Worm (Caenorhabditis elegans) whole organism, mixed stage, embryonic: ENCODE results near the gene T05B4.13.

Source experiments
- M03D4.4 ChIP-seq: sonication (generic microtip); optimal IDR thresholded peaks from 2 replicates; lab custom pipeline; 2017; ENCODE audit warnings: mild to moderate bottlenecking, missing genetic modification characterization, missing compliant biosample characterization
- bed-3 ChIP-seq: fragments of 200-800 bp; sonication (Bioruptor generic); optimal IDR thresholded peaks from 3 replicates; lab custom pipeline; 2018; ENCODE audit warnings: mild to moderate bottlenecking, missing genetic modification characterization, moderate library complexity, missing compliant biosample characterization
- blmp-1 ChIP-seq: fragments of 150-350 bp; optimal IDR thresholded peaks from 2 replicates; lab custom pipeline; 2014; ENCODE audit warnings: missing biosample characterization, missing genetic modification characterization
- ceh-39 ChIP-seq: fragments of 150-350 bp; optimal IDR thresholded peaks from 2 replicates; lab custom pipeline; 2014; ENCODE audit warnings: missing biosample characterization, missing genetic modification characterization
- ceh-43 ChIP-seq: fragments of 200-800 bp; sonication (Bioruptor generic); optimal IDR thresholded peaks from 2 replicates; lab custom pipeline; 2018; ENCODE audit warnings: mild to moderate bottlenecking, missing genetic modification characterization, moderate library complexity, missing compliant biosample characterization
- ceh-83 ChIP-seq: fragments of 200-800 bp; sonication (Bioruptor generic); optimal IDR thresholded peaks from 2 replicates; lab custom pipeline; 2018; ENCODE audit warnings: mild to moderate bottlenecking, missing genetic modification characterization, missing compliant biosample characterization
- ces-1 ChIP-seq: fragments of 150-350 bp; optimal IDR thresholded peaks from 2 replicates; lab custom pipeline; 2014; ENCODE audit warnings: missing biosample characterization, missing genetic modification reagents, missing genetic modification characterization
- cnd-1 ChIP-seq: fragments of 200-800 bp; sonication (Bioruptor generic); optimal IDR thresholded peaks from 2 replicates; lab custom pipeline; 2018; ENCODE audit warnings: mild to moderate bottlenecking, missing genetic modification characterization, missing compliant biosample characterization
- drap-1 ChIP-seq: fragments of 200-800 bp; sonication (Bioruptor generic); optimal IDR thresholded peaks from 3 replicates; lab custom pipeline; 2018; ENCODE audit warnings: mild to moderate bottlenecking, missing genetic modification characterization, missing compliant biosample characterization
- elt-1 ChIP-seq: sonication (generic microtip); optimal IDR thresholded peaks from 2 replicates; lab custom pipeline; 2017; ENCODE audit warnings: missing genetic modification characterization, mild to moderate bottlenecking, missing compliant biosample characterization, antibody characterized with exemption, moderate library complexity, borderline replicate concordance; ENCODE audit not compliant: insufficient read depth
- elt-3 ChIP-seq: fragments of 150-350 bp; optimal IDR thresholded peaks from 2 replicates; lab custom pipeline; 2014; ENCODE audit warnings: missing biosample characterization, missing genetic modification characterization
- flh-1 ChIP-seq: fragments of 200-800 bp; sonication (Bioruptor generic); optimal IDR thresholded peaks from 2 replicates; lab custom pipeline; 2018; ENCODE audit warnings: mild to moderate bottlenecking, missing genetic modification characterization, moderate library complexity, missing compliant biosample characterization
- ham-2 ChIP-seq: fragments of 200-800 bp; sonication (Bioruptor generic); optimal IDR thresholded peaks from 2 replicates; lab custom pipeline; 2018; ENCODE audit warnings: mild to moderate bottlenecking, missing genetic modification characterization, missing compliant biosample characterization
- hlh-1 ChIP-seq: fragments of 150-350 bp; optimal IDR thresholded peaks from 2 replicates; lab custom pipeline; 2014; ENCODE audit warnings: missing biosample characterization, missing genetic modification reagents, missing genetic modification characterization
- lin-13 ChIP-seq: fragments of 150-350 bp; optimal IDR thresholded peaks from 2 replicates; lab custom pipeline; 2014; ENCODE audit warnings: missing biosample characterization, missing genetic modification characterization
- lin-32 ChIP-seq: fragments of 200-800 bp; sonication (Bioruptor generic); optimal IDR thresholded peaks from 2 replicates; lab custom pipeline; 2018; ENCODE audit warnings: mild to moderate bottlenecking, missing genetic modification characterization, missing compliant biosample characterization
- mab-5 ChIP-seq: fragments of 150-350 bp; optimal IDR thresholded peaks from 2 replicates; lab custom pipeline; 2014; ENCODE audit warnings: missing biosample characterization, missing genetic modification characterization
- mep-1 ChIP-seq: fragments of 150-350 bp; optimal IDR thresholded peaks from 2 replicates; lab custom pipeline; 2017; ENCODE audit warnings: missing biosample characterization, missing genetic modification reagents, missing genetic modification characterization, inconsistent platforms
- mls-2 ChIP-seq: sonication (generic microtip); optimal IDR thresholded peaks from 2 replicates; lab custom pipeline; 2016; ENCODE audit warnings: mild to moderate bottlenecking, missing genetic modification characterization, moderate library complexity, missing compliant biosample characterization
- nhr-12 ChIP-seq: fragments of 150-350 bp; optimal IDR thresholded peaks from 2 replicates; lab custom pipeline; 2014; ENCODE audit warnings: missing biosample characterization, missing genetic modification characterization
- nhr-2 ChIP-seq: fragments of 150-350 bp; optimal IDR thresholded peaks from 2 replicates; lab custom pipeline; 2014; ENCODE audit warnings: missing biosample characterization, missing genetic modification characterization
- nhr-28 ChIP-seq: fragments of 150-350 bp; optimal IDR thresholded peaks from 2 replicates; lab custom pipeline; 2014; ENCODE audit warnings: missing biosample characterization, missing genetic modification characterization
- nhr-76 ChIP-seq: sonication (generic microtip); optimal IDR thresholded peaks from 2 replicates; lab custom pipeline; 2017; ENCODE audit warnings: missing biosample characterization, missing genetic modification characterization
- pha-4 ChIP-seq: fragments of 150-350 bp; optimal IDR thresholded peaks from 2 replicates; lab custom pipeline; 2018; ENCODE audit warnings: missing biosample characterization, missing genetic modification reagents, missing genetic modification characterization
- sem-2 ChIP-seq: fragments of 200-800 bp; sonication (Bioruptor generic); optimal IDR thresholded peaks from 2 replicates; lab custom pipeline; 2018; ENCODE audit warnings: mild to moderate bottlenecking, missing genetic modification characterization, missing compliant biosample characterization
- snpc-4 ChIP-seq: fragments of 150-350 bp; optimal IDR thresholded peaks from 2 replicates; lab custom pipeline; 2014; ENCODE audit warnings: missing biosample characterization, missing genetic modification characterization
- sptf-1 ChIP-seq: sonication (generic microtip); optimal IDR thresholded peaks from 2 replicates; lab custom pipeline; 2017; ENCODE audit warnings: mild to moderate bottlenecking, missing genetic modification characterization, moderate library complexity, missing compliant biosample characterization
- tbx-8 ChIP-seq: fragments of 200-800 bp; sonication (Bioruptor generic); optimal IDR thresholded peaks from 2 replicates; lab custom pipeline; 2018; ENCODE audit warnings: mild to moderate bottlenecking, missing genetic modification characterization, moderate library complexity, missing compliant biosample characterization
- unc-120 ChIP-seq: sonication (generic microtip); optimal IDR thresholded peaks from 2 replicates; lab custom pipeline; 2017; ENCODE audit warnings: missing genetic modification characterization, missing compliant biosample characterization; ENCODE audit not compliant: poor library complexity, severe bottlenecking
- unc-62 ChIP-seq: fragments of 150-350 bp; optimal IDR thresholded peaks from 2 replicates; lab custom pipeline; 2014; ENCODE audit warnings: missing biosample characterization, missing genetic modification reagents, missing genetic modification characterization
- zip-8 ChIP-seq: fragments of 150-350 bp; optimal IDR thresholded peaks from 2 replicates; lab custom pipeline; 2014; ENCODE audit warnings: missing biosample characterization, missing genetic modification characterization

T05B4.13 gene

DNA sequence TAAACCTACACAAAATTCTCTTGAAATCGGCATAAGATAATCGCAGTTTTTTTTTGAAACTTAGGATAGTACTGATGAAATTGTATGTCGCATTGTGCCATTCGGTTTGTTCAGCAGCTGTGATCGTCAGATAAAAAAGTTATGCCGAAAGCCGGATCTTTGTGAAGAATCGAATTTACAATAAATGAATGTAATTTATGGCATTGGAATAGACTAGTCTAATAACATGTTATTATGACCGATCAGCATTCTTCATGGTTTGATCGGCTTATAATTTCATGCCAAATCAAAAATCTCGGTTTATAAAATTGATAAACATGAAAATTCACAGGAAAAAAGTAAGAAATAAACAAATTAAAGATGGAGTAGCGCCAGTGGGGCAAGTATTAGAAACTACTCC, 14.8 kb downstream of the T05B4.13 start, which contains the start of gene srw-134:
TSS of gene srw-134 (minus strand) at position 101 of the 400 bp plus-strand sequence.
- TF ChIP-seq elt-3 (no peak), bed-3 (GFP tag; lab: Kevin White, UChicago) (no peak), pha-4 (no peak), tbx-8 (GFP tag; lab: Kevin White, UChicago) (no peak), flh-1 (GFP tag; lab: Kevin White, UChicago) (no peak), ham-2 (no peak), mab-5 (no peak), ceh-83 (no peak), zip-8 (no peak), unc-62 (GFP tag; lab: Kevin White, UChicago) (no peak), unc-120 (tag; lab: Kevin White, UChicago) (no peak), lin-32 (GFP tag; lab: Kevin White, UChicago) (no peak), cnd-1 (tag; lab: Kevin White, UChicago) (no peak), lin-13 (no peak), ceh-43 (no peak), mls-2 (tag; lab: Kevin White, UChicago) (no peak), mep-1 (tag; lab: Kevin White, UChicago) (no peak), ceh-39 (tag; lab: Kevin White, UChicago) (no peak)

DNA sequence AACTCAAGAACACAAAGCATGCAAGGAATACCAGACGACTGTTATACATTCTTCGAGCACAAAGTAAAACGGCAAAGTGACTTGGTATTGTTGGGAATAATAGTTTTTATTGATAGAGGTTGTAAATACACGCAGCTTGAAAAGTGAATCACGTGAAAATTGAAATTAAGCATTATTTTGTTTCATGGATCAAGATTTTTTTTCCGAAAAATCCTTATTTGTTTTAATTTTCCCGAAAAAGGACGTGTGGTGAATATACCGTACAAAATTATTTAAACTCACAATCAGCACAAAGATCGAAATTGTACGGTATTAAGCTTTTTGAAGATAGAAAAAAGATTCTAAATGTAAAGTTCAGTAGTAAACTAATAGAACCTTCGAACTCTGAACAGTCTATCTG, 17.5 kb downstream of the T05B4.13 start, which contains the start of gene clc-18:
TSS of gene clc-18 (minus strand) at position 101 of the 400 bp plus-strand sequence.
- TF ChIP-seq lin-32 (GFP tag; lab: Kevin White, UChicago) (no peak), M03D4.4 (tag; lab: Kevin White, UChicago) (no peak), bed-3 (GFP tag; lab: Kevin White, UChicago) (no peak), unc-62 (GFP tag; lab: Kevin White, UChicago) (no peak), sptf-1 (no peak), flh-1 (GFP tag; lab: Kevin White, UChicago) (no peak), nhr-2 (tag; lab: Kevin White, UChicago) (no peak), nhr-76 (no peak), snpc-4 (tag; lab: Kevin White, UChicago) (no peak), cnd-1 (tag; lab: Kevin White, UChicago) (no peak), ceh-43 (no peak), lin-13 (no peak), nhr-28 (tag; lab: Kevin White, UChicago) (no peak), ceh-83 (no peak), sem-2 (GFP tag; lab: Kevin White, UChicago) (no peak), blmp-1 (tag; lab: Kevin White, UChicago) (no peak), hlh-1 (tag; lab: Kevin White, UChicago) (no peak), zip-8 (no peak)

DNA sequence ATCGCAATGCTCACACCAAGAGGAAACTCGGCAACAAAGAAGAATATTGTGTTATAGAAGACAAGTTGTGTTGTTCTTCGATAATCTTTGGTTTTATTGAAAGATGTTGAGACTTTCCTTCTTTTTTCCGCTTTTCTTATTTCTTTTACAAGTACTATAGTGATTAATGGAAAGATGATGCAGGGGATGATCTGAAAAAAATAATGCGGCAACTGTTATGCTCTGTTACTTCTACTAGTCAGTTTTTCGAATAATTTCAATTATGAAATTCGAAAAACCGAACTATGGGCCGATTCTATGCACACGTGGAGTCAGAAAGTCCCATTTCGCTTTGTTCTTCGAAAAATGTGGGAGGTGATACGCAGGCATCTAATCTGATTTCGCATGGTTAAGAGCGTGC, 20.6 kb downstream of the T05B4.13 start:
- TF ChIP-seq elt-1 (tag; lab: Kevin White, UChicago), result no peak
- no peak for TF ChIP-seq M03D4.4 (tag; lab: Kevin White, UChicago)
- TF ChIP-seq ham-2, result no peak

DNA sequence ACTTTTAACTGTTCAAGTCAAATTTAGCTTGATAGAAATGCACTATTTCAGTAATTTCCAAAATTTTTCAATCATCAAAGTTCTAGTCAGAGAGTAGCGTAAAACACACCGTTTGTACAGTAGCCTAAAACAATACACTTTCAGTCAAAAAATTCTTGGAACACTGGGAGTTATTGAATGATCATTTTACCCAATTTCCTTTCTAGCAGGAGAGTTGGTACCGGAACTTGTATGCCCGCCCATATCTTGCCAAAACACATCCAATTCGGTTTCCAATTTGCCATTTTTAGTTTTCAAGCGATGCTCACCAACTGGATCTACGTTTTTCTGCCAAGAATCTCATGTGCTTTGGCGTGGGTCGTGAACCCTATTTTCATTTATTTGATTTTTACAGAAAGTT, 23.0 kb downstream of the T05B4.13 start, which contains the start of gene srj-39:
TSS of gene srj-39 (plus strand) at position 301 of the 400 bp plus-strand sequence.
- TF ChIP-seq nhr-28 (tag; lab: Kevin White, UChicago), result no peak
- TF ChIP-seq flh-1 (GFP tag; lab: Kevin White, UChicago), result no peak
- no peak for TF ChIP-seq ceh-39 (tag; lab: Kevin White, UChicago)
- TF ChIP-seq snpc-4 (tag; lab: Kevin White, UChicago), result no peak
- no peak for TF ChIP-seq drap-1 (GFP tag; lab: Kevin White, UChicago)
- TF ChIP-seq mab-5, result no peak
- no peak for TF ChIP-seq unc-120 (tag; lab: Kevin White, UChicago)

DNA sequence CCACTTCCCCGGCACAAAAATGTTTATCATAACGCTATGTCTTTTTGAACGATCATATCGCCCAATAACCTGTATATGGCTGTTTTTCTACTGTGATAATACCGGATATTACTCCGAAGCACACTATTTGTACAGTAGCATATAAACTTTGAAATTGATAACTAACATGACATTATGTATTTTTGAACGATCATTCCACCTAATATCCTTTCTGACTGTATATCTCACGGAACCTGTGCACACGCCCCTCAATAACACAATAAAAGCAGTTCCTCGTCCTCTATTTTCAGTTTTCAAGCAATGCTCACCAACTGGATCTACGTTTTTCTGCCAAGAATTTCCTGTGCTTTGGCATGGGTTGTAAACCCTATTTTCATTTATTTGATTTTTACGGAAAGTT, 25.8 kb downstream of the T05B4.13 start, which contains the start of gene srj-40:
TSS of gene srj-40 (plus strand) at position 301 of the 400 bp plus-strand sequence.
- no peak for TF ChIP-seq nhr-2 (tag; lab: Kevin White, UChicago)
- no peak for TF ChIP-seq blmp-1 (tag; lab: Kevin White, UChicago)
- TF ChIP-seq ces-1 (GFP tag; lab: Kevin White, UChicago), result no peak
- TF ChIP-seq nhr-12, result no peak
- TF ChIP-seq sem-2 (GFP tag; lab: Kevin White, UChicago), result no peak
- TF ChIP-seq zip-8, result no peak
- TF ChIP-seq sptf-1, result no peak
- TF ChIP-seq ceh-39 (tag; lab: Kevin White, UChicago), result no peak
- TF ChIP-seq mab-5, result no peak
- TF ChIP-seq hlh-1 (tag; lab: Kevin White, UChicago), result no peak
- TF ChIP-seq drap-1 (GFP tag; lab: Kevin White, UChicago), result no peak
- TF ChIP-seq unc-120 (tag; lab: Kevin White, UChicago), result no peak
- TF ChIP-seq nhr-76, result no peak
- no peak for TF ChIP-seq snpc-4 (tag; lab: Kevin White, UChicago)
- TF ChIP-seq lin-32 (GFP tag; lab: Kevin White, UChicago), result no peak
- TF ChIP-seq ceh-43, result no peak
- TF ChIP-seq, all 35 proteins: peak for 0
